Worm (Caenorhabditis elegans): ENCODE data around the gene nhr-164.
"Not testable (repeated sequence)": the region's sequence is repeated elsewhere in the genome, so short reads cannot be mapped to it uniquely, and the experiment has no call there.

The nhr-164 gene

DNA sequence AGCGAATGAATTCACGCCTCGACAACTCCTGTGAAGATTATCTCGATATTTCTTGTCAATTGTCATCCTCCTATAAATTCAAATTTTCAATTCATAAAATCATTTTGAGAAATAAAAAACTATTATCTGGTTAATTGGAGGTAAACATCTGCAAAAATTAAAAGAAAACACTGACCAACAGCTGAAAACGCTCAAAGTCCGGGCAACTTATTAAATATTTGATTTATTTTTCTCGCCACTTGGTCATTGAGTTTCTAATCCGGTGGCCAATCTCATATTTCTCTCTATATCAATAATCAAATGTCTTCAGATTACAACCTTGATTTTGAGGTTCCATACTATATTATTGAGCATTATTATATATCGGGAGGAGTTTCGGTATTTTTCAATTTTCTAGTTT, 23.7 kb downstream of the nhr-164 start, which contains the start of gene sri-24:
TSS of gene sri-24 (plus strand) at position 301 of the 400 bp plus-strand sequence.
- TF ChIP-seq him-1, dao-5, W03F9.2 (tag; optimal IDR thresholded peaks at IDR 0.05): not testable (repeated sequence)

DNA sequence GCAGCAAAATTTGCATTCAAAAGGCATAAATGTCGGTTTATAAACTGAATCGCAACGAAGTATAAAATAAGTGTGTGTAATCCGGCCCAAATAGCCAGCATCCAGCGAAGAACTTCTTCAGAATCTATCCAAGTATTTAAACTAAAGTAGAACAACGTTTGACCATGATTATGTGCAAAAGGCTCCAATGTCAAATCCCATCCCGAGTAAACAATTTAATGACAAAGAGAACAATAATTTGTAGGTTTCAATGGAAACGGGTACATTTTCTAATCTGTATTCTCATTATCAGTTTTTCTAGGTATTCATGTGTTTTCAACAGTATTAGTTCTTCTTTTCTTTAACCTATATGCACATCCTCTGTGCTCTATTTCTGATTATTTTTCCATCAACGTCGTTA, 27.9 kb downstream of the nhr-164 start, which contains the start of gene C41G6.12:
TSS of gene C41G6.12 (minus strand) at position 101 of the 400 bp plus-strand sequence.
- not testable (repeated sequence) for TF ChIP-seq dao-5, him-1, W03F9.2 (tag; optimal IDR thresholded peaks at IDR 0.05)

DNA sequence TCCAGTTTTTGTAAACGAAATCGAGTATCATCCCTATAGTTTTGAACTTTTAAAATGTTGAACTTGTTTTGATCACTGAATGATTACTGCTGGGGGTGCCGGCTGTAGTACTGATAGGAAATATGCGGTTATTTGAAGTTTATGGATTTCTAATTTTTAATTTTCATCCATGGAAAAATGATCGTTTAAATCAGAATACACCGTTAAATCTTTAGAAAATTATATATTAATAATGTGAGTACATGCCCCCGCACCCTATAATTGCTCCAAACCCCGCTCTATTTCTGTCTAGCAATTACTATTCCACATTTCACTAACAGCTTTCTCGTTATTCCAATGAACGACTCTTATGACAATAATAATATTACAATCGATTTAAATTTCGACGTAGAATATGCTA, 35.8 kb downstream of the nhr-164 start, which contains the start of gene Y75B12B.10:
TSS of gene Y75B12B.10 (plus strand) at position 301 of the 400 bp plus-strand sequence.
- no peak for TF ChIP-seq W03F9.2 (tag; optimal IDR thresholded peaks at IDR 0.05)
- TF ChIP-seq dao-5 (tag; optimal IDR thresholded peaks at IDR 0.05), result no peak
- TF ChIP-seq him-1 (tag; optimal IDR thresholded peaks at IDR 0.05), result no peak

DNA sequence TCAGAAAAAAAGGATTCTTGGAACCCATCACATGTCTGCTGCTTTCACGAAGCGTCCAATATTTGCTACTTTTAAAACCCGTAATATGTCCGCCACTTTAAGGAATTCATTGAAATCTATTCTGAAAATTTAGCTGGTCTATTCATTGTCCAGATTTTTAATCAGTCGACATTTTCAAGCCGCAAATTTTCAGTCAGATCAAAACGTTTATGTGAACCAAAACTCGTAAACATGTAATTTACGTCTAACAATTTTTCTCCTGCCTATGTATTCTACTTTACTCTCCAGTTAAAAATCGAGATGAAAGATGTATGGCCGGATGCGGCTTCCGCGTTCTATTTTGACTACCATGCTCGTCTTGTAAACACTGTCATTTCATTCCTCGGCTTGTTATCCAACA, 37.6 kb downstream of the nhr-164 start, which contains the start of gene srw-1:
TSS of gene srw-1 (plus strand) at position 301 of the 400 bp plus-strand sequence.
- TF ChIP-seq dao-5 (tag; optimal IDR thresholded peaks at IDR 0.05) (no peak), him-1 (tag; optimal IDR thresholded peaks at IDR 0.05) (no peak), W03F9.2 (tag; optimal IDR thresholded peaks at IDR 0.05) (no peak)

DNA sequence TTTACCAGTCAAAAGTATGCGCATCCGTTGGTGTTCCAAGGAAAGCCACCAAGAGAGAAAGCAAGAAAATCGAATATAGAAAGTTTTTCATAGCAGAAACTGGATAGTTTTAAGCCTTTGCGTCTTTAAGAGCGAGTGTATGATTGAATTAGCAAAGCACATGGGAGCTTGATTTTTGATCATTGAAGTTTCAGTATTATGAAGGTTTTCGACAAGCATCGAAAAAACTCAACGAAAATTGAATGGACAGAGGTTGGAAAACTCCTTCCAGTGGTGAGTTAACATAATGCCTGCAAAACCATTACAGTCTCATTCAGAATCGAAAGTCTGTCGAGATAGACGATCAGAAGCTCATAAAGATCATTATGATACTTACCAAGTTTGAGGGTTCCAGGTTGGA, 41.7 kb downstream of the nhr-164 start, which contains the start of gene Y75B12B.13:
TSS of gene Y75B12B.13 (minus strand) at position 101 of the 400 bp plus-strand sequence.
- TF ChIP-seq him-1 (tag; optimal IDR thresholded peaks at IDR 0.05), result no peak
- no peak for TF ChIP-seq dao-5 (tag; optimal IDR thresholded peaks at IDR 0.05)
- TF ChIP-seq W03F9.2 (tag; optimal IDR thresholded peaks at IDR 0.05), result no peak

DNA sequence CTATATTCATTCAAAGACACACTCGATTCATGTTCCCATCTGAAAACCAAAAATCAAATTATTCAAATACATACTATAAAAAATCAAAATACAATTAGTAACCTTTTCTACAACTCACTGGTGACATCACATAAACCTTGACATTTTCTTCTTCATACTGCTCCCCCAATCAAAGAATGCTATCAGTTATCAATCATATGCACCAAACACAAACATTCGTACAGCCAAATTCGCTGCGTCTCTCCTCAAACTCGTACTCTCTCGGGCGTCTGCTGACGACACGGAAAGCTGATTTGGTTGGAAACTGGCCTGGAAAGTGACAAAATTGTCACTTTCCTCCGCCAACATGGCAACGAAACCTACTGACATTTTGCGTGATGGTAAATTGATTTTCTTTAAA, 43.2 kb downstream of the nhr-164 start, which contains the start of gene plc-2:
TSS of gene plc-2 (plus strand) at position 196 of the 400 bp plus-strand sequence.
- TF ChIP-seq W03F9.2 (tag; optimal IDR thresholded peaks at IDR 0.05), result no peak
- no peak for TF ChIP-seq dao-5 (tag; optimal IDR thresholded peaks at IDR 0.05)
- no peak for TF ChIP-seq him-1 (tag; optimal IDR thresholded peaks at IDR 0.05)

DNA sequence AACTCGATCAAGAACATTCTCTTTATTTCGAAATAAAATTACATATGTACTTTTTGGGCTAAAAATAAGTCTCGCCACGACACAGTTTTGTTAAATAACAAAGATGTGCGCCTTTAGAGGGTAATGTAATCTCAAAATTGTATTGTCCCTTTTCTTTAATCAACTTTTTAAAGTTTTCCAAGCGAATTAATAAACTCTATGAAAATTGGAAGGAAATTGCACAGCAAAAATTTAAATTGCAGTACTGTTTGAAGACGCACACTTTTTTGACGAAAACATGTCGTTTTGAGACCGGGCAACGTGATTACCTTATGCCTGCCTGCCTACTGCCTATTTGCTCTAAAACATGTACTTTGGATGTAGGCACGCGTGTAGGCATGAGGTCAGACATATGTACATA, 43.6 kb downstream of the nhr-164 start:
- TF ChIP-seq him-1 (tag; optimal IDR thresholded peaks at IDR 0.05), result no peak
- no peak for TF ChIP-seq W03F9.2 (tag; optimal IDR thresholded peaks at IDR 0.05)
- no peak for TF ChIP-seq dao-5 (tag; optimal IDR thresholded peaks at IDR 0.05)

DNA sequence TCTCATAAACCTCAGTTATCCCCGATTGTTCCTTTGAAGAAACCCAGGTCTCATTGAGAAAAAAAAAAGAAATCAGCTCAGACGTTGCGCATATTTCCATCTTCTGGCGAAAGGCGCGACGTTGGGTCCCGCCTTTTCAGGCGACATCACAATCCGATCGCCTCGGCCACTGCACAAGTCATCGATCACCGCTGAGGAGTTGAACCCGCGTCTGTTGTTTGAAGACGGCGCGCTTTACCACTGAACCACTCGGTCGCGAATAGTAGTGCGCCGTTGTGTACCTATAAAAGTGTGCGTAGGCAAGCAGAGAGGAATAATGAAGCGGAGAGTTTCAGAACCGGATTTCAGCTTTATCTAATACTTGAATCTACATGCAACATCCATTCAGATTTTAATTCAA, 44.7 kb downstream of the nhr-164 start, which contains the start of gene Y75B12B.11:
TSS of gene Y75B12B.11 (plus strand) at position 394 of the 400 bp plus-strand sequence.
- TF ChIP-seq dao-5 (tag; optimal IDR thresholded peaks at IDR 0.05), result peak; percentile 95
- TF ChIP-seq W03F9.2 (tag; optimal IDR thresholded peaks at IDR 0.05), result peak; percentile 43
- TF ChIP-seq him-1 (tag; optimal IDR thresholded peaks at IDR 0.05), result no peak

DNA sequence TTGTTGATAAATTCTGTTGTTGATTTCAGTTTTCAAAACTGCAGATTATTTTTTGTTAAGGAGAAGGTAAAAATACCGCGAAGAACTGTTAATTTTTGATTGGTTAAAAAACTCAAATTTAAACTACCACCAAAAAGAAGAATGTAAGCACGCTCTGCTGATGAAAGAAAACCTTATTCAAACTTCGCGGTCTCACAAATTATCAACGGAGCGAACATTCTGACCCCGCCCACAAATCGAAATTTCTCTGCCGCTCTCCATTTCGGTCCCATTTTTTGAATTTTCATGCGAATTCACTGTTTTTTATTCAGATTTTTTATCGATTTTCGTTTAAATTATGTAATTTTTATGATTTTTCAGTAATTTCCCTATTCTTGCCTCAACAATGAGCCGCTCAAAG, 46.0 kb downstream of the nhr-164 start, which contains the start of gene cyn-3:
TSS of gene cyn-3 (plus strand) at position 361 of the 400 bp plus-strand sequence.
- no peak for TF ChIP-seq him-1 (tag; optimal IDR thresholded peaks at IDR 0.05)
- TF ChIP-seq dao-5 (tag; optimal IDR thresholded peaks at IDR 0.05), result no peak
- peak; percentile 92 for TF ChIP-seq W03F9.2 (tag; optimal IDR thresholded peaks at IDR 0.05)

DNA sequence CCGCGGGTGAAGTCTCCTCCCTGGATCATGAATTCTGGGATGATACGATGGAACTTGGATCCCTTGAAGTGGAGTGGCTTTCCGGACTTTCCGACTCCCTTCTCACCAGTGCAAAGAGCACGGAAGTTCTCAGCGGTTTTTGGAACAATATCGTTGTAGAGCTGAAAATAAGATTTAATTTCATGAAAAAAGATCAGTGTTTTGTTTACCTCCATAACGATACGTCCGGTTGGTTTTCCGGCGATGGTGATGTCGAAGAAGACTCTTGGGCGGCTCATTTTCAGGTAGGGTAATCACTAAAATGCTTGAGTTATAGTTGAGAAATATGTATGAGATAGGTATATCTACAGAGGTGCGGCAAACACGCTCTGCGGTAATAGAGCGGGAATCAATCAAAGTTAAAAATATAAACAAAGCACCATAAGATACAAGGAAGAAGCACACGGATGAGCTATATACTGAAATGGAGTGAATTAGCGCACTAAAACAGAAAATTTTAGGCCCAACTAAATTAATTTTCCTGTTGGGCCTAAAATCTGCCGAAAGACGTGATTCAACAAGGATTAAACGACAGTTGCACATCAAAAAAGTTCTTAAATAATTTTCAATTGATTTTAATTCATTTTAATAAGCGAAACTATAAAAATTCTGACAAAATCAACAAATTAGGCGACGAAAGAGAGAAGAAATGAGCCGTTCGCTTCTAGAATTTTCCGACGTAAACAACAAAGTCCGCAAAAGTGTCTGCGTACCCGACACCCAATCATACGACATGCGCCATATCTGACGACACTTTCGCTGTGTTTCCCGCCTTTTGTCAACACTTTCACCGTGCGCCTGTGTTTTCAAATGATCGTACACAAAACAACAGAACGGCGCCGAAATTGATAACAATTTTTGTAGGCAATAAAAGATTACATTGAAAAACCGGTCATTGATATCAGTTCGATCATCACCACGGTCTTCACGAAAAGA, 48.2 kb downstream of the nhr-164 start, which contains the start of the genes cyn-7 and bath-36:
TSS of gene cyn-7 (minus strand) at position 296 of the 975 bp plus-strand sequence.
TSS of gene bath-36 (plus strand) at position 806 of the 975 bp plus-strand sequence.
- peak; percentile 51 for TF ChIP-seq W03F9.2 (tag; optimal IDR thresholded peaks at IDR 0.05)
- no peak for TF ChIP-seq him-1 (tag; optimal IDR thresholded peaks at IDR 0.05)

DNA sequence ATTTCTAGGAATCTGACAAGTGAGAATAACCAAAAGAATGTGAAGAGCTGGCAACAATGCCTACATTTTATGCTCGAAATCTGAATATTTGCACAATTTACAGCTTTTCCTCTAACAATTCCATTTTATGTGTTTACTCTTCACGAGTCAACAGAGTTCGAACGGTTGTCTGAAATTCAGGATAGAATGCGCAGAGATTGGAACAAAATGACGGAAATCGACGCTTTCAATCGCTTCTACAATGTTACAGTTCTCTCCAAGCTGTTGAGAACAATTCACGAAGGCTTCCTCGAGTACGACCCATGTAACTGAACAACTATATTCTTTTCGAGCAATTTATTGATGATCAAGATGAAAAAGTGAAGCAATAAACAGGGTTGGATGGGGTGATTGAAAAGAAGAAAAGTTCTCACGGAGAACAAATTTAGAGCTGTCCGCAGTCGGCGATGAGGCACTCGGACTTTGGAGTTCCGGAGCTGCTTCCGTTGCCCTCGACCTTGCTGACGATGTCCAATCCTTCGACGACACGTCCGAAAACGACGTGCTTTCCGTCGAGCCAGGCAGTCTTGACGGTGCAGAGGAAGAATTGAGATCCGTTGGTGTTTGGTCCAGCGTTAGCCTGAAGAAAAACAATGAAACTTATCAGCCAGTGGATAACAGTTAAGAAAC, 49.2 kb downstream of the nhr-164 start, which contains the start of gene Y75B12B.3:
TSS of gene Y75B12B.3 (minus strand) at position 21 of the 669 bp plus-strand sequence.
- no peak for TF ChIP-seq W03F9.2 (tag; optimal IDR thresholded peaks at IDR 0.05)
- TF ChIP-seq dao-5 (tag; optimal IDR thresholded peaks at IDR 0.05), result no peak
- TF ChIP-seq him-1 (tag; optimal IDR thresholded peaks at IDR 0.05), result no peak

DNA sequence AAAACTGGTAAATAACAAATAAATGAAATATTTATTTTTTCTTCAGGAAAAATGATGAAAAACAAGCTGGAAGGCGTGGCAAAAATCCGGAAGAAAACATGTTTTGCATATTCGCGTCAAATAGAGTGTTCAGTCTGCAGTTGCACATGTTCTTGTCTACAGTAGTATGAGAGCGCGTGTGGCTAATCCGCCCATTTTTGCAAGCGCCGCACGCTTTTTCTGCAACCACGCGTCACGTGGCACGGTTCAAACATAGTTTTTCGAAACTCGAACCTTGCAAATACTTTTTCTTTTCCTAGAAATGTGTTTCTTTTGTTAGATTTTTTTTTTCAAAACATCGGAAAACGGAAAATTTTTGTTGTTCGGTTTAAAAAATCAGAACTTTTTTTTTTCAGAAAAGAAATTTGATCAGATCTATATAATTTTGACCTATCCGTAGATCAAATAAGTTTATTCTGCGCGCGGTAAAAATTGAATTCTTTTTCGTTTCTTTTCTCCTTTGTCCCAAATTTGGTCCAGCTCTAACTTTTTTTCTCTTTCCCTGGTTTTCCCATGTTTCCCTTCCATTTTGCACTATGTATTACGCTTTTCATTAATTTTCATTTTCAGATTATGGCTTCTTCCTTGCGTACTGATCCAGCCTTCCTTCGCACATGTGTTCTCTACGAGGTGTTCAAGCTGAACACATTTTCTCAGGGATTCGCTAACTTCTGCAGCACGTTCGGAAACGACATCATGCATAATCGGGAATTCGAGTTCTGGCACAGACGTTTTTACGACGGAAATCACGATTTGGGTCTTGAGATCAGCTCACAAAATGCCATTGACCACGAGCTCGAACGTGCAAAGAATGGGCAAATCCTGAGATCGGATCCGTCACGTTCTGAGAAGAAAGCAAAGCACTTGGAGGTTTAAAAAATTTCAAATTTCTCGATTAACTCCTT, 51.2 kb downstream of the nhr-164 start, which contains the start of gene Y75B12B.1:
TSS of gene Y75B12B.1 (plus strand) at position 603 of the 944 bp plus-strand sequence.
- no peak for TF ChIP-seq dao-5 (tag; optimal IDR thresholded peaks at IDR 0.05)
- peak; percentile 52 for TF ChIP-seq W03F9.2 (tag; optimal IDR thresholded peaks at IDR 0.05)
- no peak for TF ChIP-seq him-1 (tag; optimal IDR thresholded peaks at IDR 0.05)

Measured in whole organism, L4/young adult.